Fruit fly (Drosophila melanogaster) whole organism, embryonic: ENCODE data around the gene fw.

Source experiments
- Bgb ChIP-seq: fragments of 200-800 bp; sonication (Bioruptor generic); IDR thresholded peaks from 2 replicates; pipeline ENCODE4 v1.3.6; 2022; ENCODE audit warnings: missing biosample characterization, missing genetic modification characterization; ENCODE audit not compliant: partially characterized antibody
- CG10267 ChIP-seq: fragments of 200-800 bp; sonication (Bioruptor generic); optimal IDR thresholded peaks from 2 replicates; lab custom pipeline; 2018; ENCODE audit warnings: missing biosample characterization, mild to moderate bottlenecking, missing genetic modification characterization, moderate library complexity
- CG12104 ChIP-seq: fragments of 200-800 bp; sonication (Bioruptor generic); optimal IDR thresholded peaks from 3 replicates; lab custom pipeline; 2016; ENCODE audit warnings: missing biosample characterization, missing genetic modification characterization
- CG12659 ChIP-seq: fragments of 200-800 bp; sonication (Bioruptor generic); optimal IDR thresholded peaks from 3 replicates; lab custom pipeline; 2017; ENCODE audit warnings: mild to moderate bottlenecking, missing biosample characterization, missing genetic modification reagents, missing genetic modification characterization
- CG13424 ChIP-seq: fragments of 200-800 bp; sonication (Bioruptor generic); optimal IDR thresholded peaks from 2 replicates; lab custom pipeline; 2019; ENCODE audit warnings: missing biosample characterization, mild to moderate bottlenecking, missing genetic modification characterization, moderate library complexity
- CG14710 ChIP-seq: fragments of 200-800 bp; sonication (Bioruptor generic); optimal IDR thresholded peaks from 3 replicates; lab custom pipeline; 2019; ENCODE audit warnings: missing biosample characterization, mild to moderate bottlenecking, missing genetic modification characterization, moderate library complexity
- CG16813 ChIP-seq: fragments of 200-800 bp; sonication (Bioruptor generic); IDR thresholded peaks from 3 replicates; pipeline ENCODE4 v1.3.6; 2022; ENCODE audit warnings: missing biosample characterization, missing genetic modification characterization; ENCODE audit not compliant: partially characterized antibody
- CG1832 ChIP-seq: fragments of 200-800 bp; sonication (Bioruptor generic); optimal IDR thresholded peaks from 2 replicates; lab custom pipeline; 2017; ENCODE audit warnings: missing biosample characterization, mild to moderate bottlenecking, missing genetic modification characterization, inconsistent platforms
- CG2889 ChIP-seq: fragments of 200-800 bp; sonication (Bioruptor generic); IDR thresholded peaks from 3 replicates; pipeline ENCODE4 v1.3.6; 2022; ENCODE audit warnings: missing biosample characterization, missing genetic modification characterization
- Camta ChIP-seq: fragments of 200-800 bp; sonication (Bioruptor generic); optimal IDR thresholded peaks from 2 replicates; lab custom pipeline; 2016; ENCODE audit warnings: missing biosample characterization, missing genetic modification characterization
- CoRest ChIP-seq: fragments of 200-800 bp; sonication (Bioruptor generic); optimal IDR thresholded peaks from 3 replicates; lab custom pipeline; 2018; ENCODE audit warnings: missing biosample characterization, mild to moderate bottlenecking, missing genetic modification characterization, moderate library complexity
- Dll ChIP-seq: fragments of 200-800 bp; sonication (Bioruptor generic); IDR thresholded peaks from 4 replicates; pipeline ENCODE4 v1.3.6; 2022; ENCODE audit warnings: missing biosample characterization, missing genetic modification characterization; ENCODE audit not compliant: partially characterized antibody
- Dref ChIP-seq: fragments of 200-800 bp; sonication (Bioruptor generic); IDR thresholded peaks from 2 replicates; pipeline ENCODE4 v1.3.6; 2022; ENCODE audit warnings: missing biosample characterization, missing genetic modification characterization
- E2f2 ChIP-seq: fragments of 200-800 bp; sonication (Bioruptor generic); IDR thresholded peaks from 2 replicates; pipeline ENCODE4 v1.3.6; 2022; ENCODE audit warnings: missing biosample characterization, missing genetic modification characterization
- Ets97D ChIP-seq: fragments of 200-800 bp; sonication (Bioruptor generic); optimal IDR thresholded peaks from 3 replicates; lab custom pipeline; 2016; ENCODE audit warnings: missing biosample characterization, missing genetic modification characterization
- Gug ChIP-seq: fragments of 200-800 bp; sonication (Bioruptor generic); IDR thresholded peaks from 4 replicates; pipeline ENCODE4 v1.3.6; 2022; ENCODE audit warnings: missing biosample characterization, missing genetic modification characterization
- H15 ChIP-seq: fragments of 200-800 bp; sonication (Bioruptor generic); IDR thresholded peaks from 3 replicates; pipeline ENCODE4 v1.3.6; 2022; ENCODE audit warnings: missing biosample characterization, missing genetic modification characterization
- HLH4C ChIP-seq: fragments of 200-800 bp; sonication (Bioruptor generic); IDR thresholded peaks from 3 replicates; pipeline ENCODE4 v1.3.6; 2022; ENCODE audit warnings: missing biosample characterization, missing genetic modification characterization; ENCODE audit not compliant: partially characterized antibody
- MBD-R2 ChIP-seq: fragments of 200-800 bp; sonication (Bioruptor generic); IDR thresholded peaks from 2 replicates; pipeline ENCODE4 v1.3.6; 2022; ENCODE audit warnings: missing biosample characterization, missing genetic modification characterization
- MESR4 ChIP-seq: fragments of 200-800 bp; sonication (Bioruptor generic); optimal IDR thresholded peaks from 2 replicates; lab custom pipeline; 2018; ENCODE audit warnings: missing biosample characterization, mild to moderate bottlenecking, missing genetic modification characterization, moderate library complexity
- Med ChIP-seq: fragments of 200-800 bp; sonication (Bioruptor generic); peaks from one replicate; lab custom pipeline; 2016; ENCODE audit warnings: missing biosample characterization, missing genetic modification characterization, mild to moderate bottlenecking, inconsistent platforms, moderate library complexity
- Opbp ChIP-seq: fragments of 200-800 bp; sonication (Bioruptor generic); IDR thresholded peaks from 3 replicates; pipeline ENCODE4 v1.3.6; 2022; ENCODE audit warnings: missing biosample characterization, missing genetic modification characterization; ENCODE audit not compliant: partially characterized antibody
- Rx ChIP-seq: fragments of 200-800 bp; sonication (Bioruptor generic); IDR thresholded peaks from 2 replicates; pipeline ENCODE4 v1.3.6; 2022; ENCODE audit warnings: missing biosample characterization, missing genetic modification characterization
- Scr ChIP-seq: fragments of 200-800 bp; sonication (Bioruptor generic); IDR thresholded peaks from 2 replicates; pipeline ENCODE4 v1.3.6; 2022; ENCODE audit warnings: missing biosample characterization, missing genetic modification characterization; ENCODE audit not compliant: partially characterized antibody
- Sox100B ChIP-seq: fragments of 200-800 bp; sonication (Bioruptor generic); optimal IDR thresholded peaks from 3 replicates; lab custom pipeline; 2018; ENCODE audit warnings: missing biosample characterization, mild to moderate bottlenecking, missing genetic modification characterization
- bbx ChIP-seq: fragments of 200-800 bp; sonication (Bioruptor generic); IDR thresholded peaks from 2 replicates; pipeline ENCODE4 v1.3.6; 2022; ENCODE audit warnings: missing biosample characterization, missing genetic modification characterization; ENCODE audit not compliant: partially characterized antibody
- cato ChIP-seq: fragments of 200-800 bp; sonication (Bioruptor generic); optimal IDR thresholded peaks from 2 replicates; lab custom pipeline; 2016; ENCODE audit warnings: missing biosample characterization, missing genetic modification characterization, borderline replicate concordance
- caup ChIP-seq: fragments of 200-800 bp; sonication (Bioruptor generic); optimal IDR thresholded peaks from 3 replicates; lab custom pipeline; 2017; ENCODE audit warnings: missing biosample characterization, mild to moderate bottlenecking, missing genetic modification characterization, moderate library complexity; ENCODE audit not compliant: severe bottlenecking
- chinmo ChIP-seq: fragments of 200-800 bp; sonication (Bioruptor generic); IDR thresholded peaks from 4 replicates; pipeline ENCODE4 v1.3.6; 2022; ENCODE audit warnings: missing biosample characterization, missing genetic modification characterization; ENCODE audit not compliant: partially characterized antibody
- crp ChIP-seq, 2 experiments: fragments of 200-800 bp; sonication (Bioruptor generic); optimal IDR thresholded peaks; 2 replicates in 1 of 2; 3 replicates in 1 of 2; lab custom pipeline; 2017; ENCODE audit warnings: missing biosample characterization in 2 of 2, missing genetic modification characterization in 2 of 2, mild to moderate bottlenecking in 1 of 2, moderate library complexity in 1 of 2
- gcm ChIP-seq: fragments of 200-800 bp; sonication (Bioruptor generic); optimal IDR thresholded peaks from 2 replicates; lab custom pipeline; 2019; ENCODE audit warnings: missing biosample characterization, mild to moderate bottlenecking, missing genetic modification characterization, moderate library complexity
- gcm2 ChIP-seq: fragments of 200-800 bp; sonication (Bioruptor generic); optimal IDR thresholded peaks from 2 replicates; lab custom pipeline; 2016; ENCODE audit warnings: missing biosample characterization, missing genetic modification characterization
- hb ChIP-seq: fragments of 200-800 bp; sonication (Bioruptor generic); IDR thresholded peaks from 3 replicates; pipeline ENCODE4 v1.3.6; 2022; ENCODE audit warnings: missing biosample characterization, missing genetic modification characterization; ENCODE audit not compliant: partially characterized antibody
- inv ChIP-seq: fragments of 200-800 bp; sonication (Bioruptor generic); IDR thresholded peaks from 2 replicates; pipeline ENCODE4 v1.3.6; 2022; ENCODE audit warnings: missing biosample characterization, missing genetic modification characterization; ENCODE audit not compliant: partially characterized antibody
- mld ChIP-seq: fragments of 200-800 bp; sonication (Bioruptor generic); IDR thresholded peaks from 3 replicates; pipeline ENCODE4 v1.3.6; 2022; ENCODE audit warnings: missing biosample characterization, missing genetic modification characterization; ENCODE audit not compliant: partially characterized antibody
- prd ChIP-seq, 3 experiments: fragments of >200 bp in 2 of 3; fragments of 200-800 bp in 1 of 3; sonication (Bioruptor generic) in 1 of 3; optimal IDR thresholded peaks in 2 of 3; IDR thresholded peaks in 1 of 3; 2 replicates in 2 of 3; 3 replicates in 1 of 3; pipeline versions ENCODE4 v1.3.6 to Lab custom; 2017 to 2022; ENCODE audit warnings: missing biosample characterization in 1 of 3, missing genetic modification characterization in 1 of 3
- row ChIP-seq: fragments of 200-800 bp; sonication (Bioruptor generic); IDR thresholded peaks from 3 replicates; pipeline ENCODE4 v1.3.6; 2022; ENCODE audit warnings: missing biosample characterization, missing genetic modification characterization
- sens ChIP-seq: fragments of 200-800 bp; sonication (Bioruptor generic); peaks from one replicate; lab custom pipeline; 2016; ENCODE audit warnings: missing biosample characterization, missing genetic modification characterization
- slbo ChIP-seq: fragments of 200-800 bp; sonication (Bioruptor generic); IDR thresholded peaks from 2 replicates; pipeline ENCODE4 v1.3.6; 2022; ENCODE audit warnings: missing biosample characterization, missing genetic modification characterization
- slp2 ChIP-seq: fragments of 200-800 bp; sonication (Bioruptor generic); optimal IDR thresholded peaks from 2 replicates; lab custom pipeline; 2016; ENCODE audit warnings: missing biosample characterization, missing genetic modification characterization
- sob ChIP-seq: fragments of 200-800 bp; sonication (Bioruptor generic); IDR thresholded peaks from 2 replicates; pipeline ENCODE4 v1.3.6; 2022; ENCODE audit warnings: missing biosample characterization, missing genetic modification characterization
- tna ChIP-seq: fragments of 200-800 bp; sonication (Bioruptor generic); IDR thresholded peaks from 2 replicates; pipeline ENCODE4 v1.3.6; 2022; ENCODE audit warnings: missing biosample characterization, missing genetic modification characterization; ENCODE audit not compliant: partially characterized antibody
- trem ChIP-seq: fragments of 200-800 bp; optimal IDR thresholded peaks from 3 replicates; lab custom pipeline; 2019; ENCODE audit warnings: missing biosample characterization, mild to moderate bottlenecking, missing genetic modification characterization, moderate library complexity
- unc-4 ChIP-seq: fragments of 200-800 bp; sonication (Bioruptor generic); IDR thresholded peaks from 2 replicates; pipeline ENCODE4 v1.3.6; 2022; ENCODE audit warnings: missing biosample characterization, missing genetic modification characterization; ENCODE audit not compliant: partially characterized antibody

The fw gene

dm6 chrX:12020857-12021256, 17.1 kb upstream of the fw start, which contains the start of gene Tango4 (continued):
- TF ChIP-seq prd (optimal IDR thresholded peaks at IDR 0.05; lab: Kevin White, UChicago) (no peak), prd (GFP tag; IDR thresholded peaks at IDR 0.05; lab: Robert Waterston, UW) (no peak), Opbp (GFP tag; lab: Robert Waterston, UW) (0 out of 3 replicates have a peak, but pooled peaks have one; percentile 35), Dll (GFP tag; lab: Robert Waterston, UW) (0 out of 4 replicates have a peak, but pooled peaks have one; percentile 44), CG13424 (tag; lab: Kevin White, UChicago) (no peak), cato (GFP tag; lab: Kevin White, UChicago) (no peak), Camta (GFP tag; lab: Kevin White, UChicago) (no peak), slbo (GFP tag; lab: Robert Waterston, UW) (no peak), crp (GFP tag; optimal IDR thresholded peaks at IDR 0.05; lab: Kevin White, UChicago) (peak in 1 of 2 experiments; percentile 59), CG2889 (GFP tag; lab: Robert Waterston, UW) (no peak), Dref (GFP tag; lab: Robert Waterston, UW) (peak; percentile 69), CG12104 (GFP tag; lab: Kevin White, UChicago) (no peak), hb (GFP tag; lab: Robert Waterston, UW) (peak; percentile 66; the same call in 2 of the 3 replicates), row (peak; percentile 77), Bgb (GFP tag; lab: Robert Waterston, UW) (no peak), MBD-R2 (peak; percentile 88), H15 (GFP tag; lab: Robert Waterston, UW) (no peak), Rx (GFP tag; lab: Robert Waterston, UW) (no peak), Scr (GFP tag; lab: Robert Waterston, UW) (0 out of 2 replicates have a peak, but pooled peaks have one; percentile 23), MESR4 (GFP tag; lab: Kevin White, UChicago) (peak; percentile 11), gcm (GFP tag; lab: Kevin White, UChicago) (no peak)

- peak; percentile 41; the same call in 1 of the 2 replicates for TF ChIP-seq inv
- no peak for TF ChIP-seq caup (GFP tag; lab: Kevin White, UChicago)
- peak; percentile 18 for TF ChIP-seq Ets97D (GFP tag; lab: Kevin White, UChicago)
- no peak for TF ChIP-seq CoRest (tag; lab: Kevin White, UChicago)
- TF ChIP-seq CG14710: peak; percentile 6
- TF ChIP-seq trem: peak; percentile 5
- TF ChIP-seq sens (GFP tag; lab: Kevin White, UChicago): peak; percentile 44
- peak; percentile 16; the same call in 1 of the 2 replicates for TF ChIP-seq unc-4 (GFP tag; lab: Robert Waterston, UW)
- peak; percentile 31 for TF ChIP-seq HLH4C (GFP tag; lab: Robert Waterston, UW)
- TF ChIP-seq chinmo (GFP tag; lab: Robert Waterston, UW): peak; percentile 79; the same call in 1 of the 4 replicates
- TF ChIP-seq sob (GFP tag; lab: Robert Waterston, UW): 0 out of 2 replicates have a peak, but pooled peaks have one; percentile 8
- TF ChIP-seq CG16813 (GFP tag; lab: Robert Waterston, UW): peak; percentile 71
- TF ChIP-seq slp2 (GFP tag; lab: Kevin White, UChicago): no peak
- TF ChIP-seq Gug (GFP tag; lab: Robert Waterston, UW): no peak
- TF ChIP-seq E2f2 (GFP tag; lab: Robert Waterston, UW): peak; percentile 13; the same call in 1 of the 2 replicates
- TF ChIP-seq CG12659 (GFP tag; lab: Kevin White, UChicago): peak; percentile 23
- peak; percentile 82 for TF ChIP-seq CG1832 (GFP tag; lab: Kevin White, UChicago)
- TF ChIP-seq Sox100B: no peak
- TF ChIP-seq Dll (GFP tag; lab: Robert Waterston, UW): 0 out of 4 replicates have a peak, but pooled peaks have one; percentile 45
- TF ChIP-seq mld (GFP tag; lab: Robert Waterston, UW): 0 out of 3 replicates have a peak, but pooled peaks have one; percentile 35
- TF ChIP-seq Med (GFP tag; lab: Kevin White, UChicago): peak; percentile 20
- peak; percentile 75 for TF ChIP-seq bbx (GFP tag; lab: Robert Waterston, UW)
- TF ChIP-seq hb (GFP tag; lab: Robert Waterston, UW): peak; percentile 60; the same call in 1 of the 3 replicates
- TF ChIP-seq CG10267 (tag; lab: Kevin White, UChicago): peak; percentile 37
- TF ChIP-seq tna: peak; percentile 38; the same call in 1 of the 2 replicates
- TF ChIP-seq gcm2: no peak
Measured at dm6 chrX:12018440-12019101, 14.9 kb upstream of the fw start, which contains the start of gene Lsm12a. TSS of gene Lsm12a (plus strand) at chrX:12018640.
